Worm (Caenorhabditis elegans): ENCODE data around the gene gst-32.

ce11 chrII:15145594-15145993, 32.8 kb downstream of the gst-32 start, which contains the start of gene Y53F4B.27:
- TF ChIP-seq dao-5 (tag; optimal IDR thresholded peaks at IDR 0.05) (no peak), him-1 (tag; optimal IDR thresholded peaks at IDR 0.05) (no peak)

All from whole organism, L4/young adult.